Fruit fly (Drosophila melanogaster) whole organism, embryonic: ENCODE data around the gene Pcyt1.

Experiments used
- B-H1 ChIP-seq: fragments of 200-800 bp; sonication (Bioruptor generic); IDR thresholded peaks from 3 replicates; pipeline ENCODE4 v1.3.6; 2022; ENCODE audit warnings: missing biosample characterization, missing genetic modification characterization
- CG12219 ChIP-seq: fragments of 200-800 bp; sonication (Bioruptor generic); optimal IDR thresholded peaks from 3 replicates; lab custom pipeline; 2018; ENCODE audit warnings: missing biosample characterization, mild to moderate bottlenecking, missing genetic modification characterization
- CG12299 ChIP-seq: fragments of 200-800 bp; sonication (Bioruptor generic); optimal IDR thresholded peaks from 2 replicates; lab custom pipeline; 2018; ENCODE audit warnings: missing biosample characterization, mild to moderate bottlenecking, missing genetic modification characterization
- CG1233 ChIP-seq: fragments of 200-800 bp; sonication (Bioruptor generic); optimal IDR thresholded peaks from 4 replicates; lab custom pipeline; 2018; ENCODE audit warnings: missing biosample characterization, mild to moderate bottlenecking, missing genetic modification characterization
- CG12942 ChIP-seq: fragments of 200-800 bp; sonication (Bioruptor generic); optimal IDR thresholded peaks from 3 replicates; lab custom pipeline; 2016; ENCODE audit warnings: missing biosample characterization, missing genetic modification characterization
- CG14710 ChIP-seq: fragments of 200-800 bp; sonication (Bioruptor generic); optimal IDR thresholded peaks from 3 replicates; lab custom pipeline; 2019; ENCODE audit warnings: missing biosample characterization, mild to moderate bottlenecking, missing genetic modification characterization, moderate library complexity
- CG16863 ChIP-seq: fragments of 200-800 bp; sonication (Bioruptor generic); optimal IDR thresholded peaks from 3 replicates; lab custom pipeline; 2016; ENCODE audit warnings: missing biosample characterization, missing genetic modification characterization
- CG18011 ChIP-seq: fragments of 200-800 bp; sonication (Bioruptor generic); optimal IDR thresholded peaks from 2 replicates; lab custom pipeline; 2017; ENCODE audit warnings: missing biosample characterization, missing genetic modification characterization, mild to moderate bottlenecking, moderate library complexity, missing genotype
- CG3065 ChIP-seq: fragments of 200-800 bp; sonication (Bioruptor generic); optimal IDR thresholded peaks from 2 replicates; lab custom pipeline; 2016; ENCODE audit warnings: missing biosample characterization, missing genetic modification characterization
- CG4282 ChIP-seq: fragments of 200-800 bp; sonication (Bioruptor generic); optimal IDR thresholded peaks from 2 replicates; lab custom pipeline; 2016; ENCODE audit warnings: missing biosample characterization, missing genetic modification characterization
- CG43689 ChIP-seq: fragments of 200-800 bp; sonication (Bioruptor generic); IDR thresholded peaks from 2 replicates; pipeline ENCODE4 v1.3.6; 2022; ENCODE audit warnings: missing biosample characterization, missing genetic modification characterization
- CG4854 ChIP-seq: fragments of 200-800 bp; sonication (Bioruptor generic); optimal IDR thresholded peaks from 2 replicates; lab custom pipeline; 2016; ENCODE audit warnings: missing biosample characterization, missing genetic modification characterization, inconsistent platforms
- CG6254 ChIP-seq: fragments of 200-800 bp; sonication (Bioruptor generic); optimal IDR thresholded peaks from 3 replicates; lab custom pipeline; 2017; ENCODE audit warnings: mild to moderate bottlenecking, missing biosample characterization, missing genetic modification reagents, missing genetic modification characterization
- CG8281 ChIP-seq: fragments of 200-800 bp; sonication (Bioruptor generic); optimal IDR thresholded peaks from 2 replicates; lab custom pipeline; 2018; ENCODE audit warnings: missing biosample characterization, mild to moderate bottlenecking, missing genetic modification characterization, moderate library complexity
- CG9437 ChIP-seq: fragments of 200-800 bp; sonication (Bioruptor generic); optimal IDR thresholded peaks from 2 replicates; lab custom pipeline; 2018; ENCODE audit warnings: missing biosample characterization, mild to moderate bottlenecking, missing genetic modification characterization
- CG9797 ChIP-seq: fragments of 200-800 bp; sonication (Bioruptor generic); optimal IDR thresholded peaks from 3 replicates; lab custom pipeline; 2018; ENCODE audit warnings: missing biosample characterization, mild to moderate bottlenecking, missing genetic modification characterization
- CkIIα-i1 ChIP-seq: fragments of 200-800 bp; sonication (Bioruptor generic); IDR thresholded peaks from 2 replicates; pipeline ENCODE4 v1.3.6; 2022; ENCODE audit warnings: missing biosample characterization, missing genetic modification characterization
- Dbx ChIP-seq: fragments of 200-800 bp; sonication (Bioruptor generic); IDR thresholded peaks from 3 replicates; pipeline ENCODE4 v1.3.6; 2022; ENCODE audit warnings: missing biosample characterization, missing genetic modification characterization
- Ets65A ChIP-seq: fragments of 200-800 bp; sonication (Bioruptor generic); peaks from one replicate; lab custom pipeline; 2016; ENCODE audit warnings: missing biosample characterization, missing genetic modification characterization
- Med ChIP-seq: fragments of 200-800 bp; sonication (Bioruptor generic); peaks from one replicate; lab custom pipeline; 2016; ENCODE audit warnings: missing biosample characterization, missing genetic modification characterization, mild to moderate bottlenecking, inconsistent platforms, moderate library complexity
- Oaz ChIP-seq: fragments of 200-800 bp; sonication (Bioruptor generic); IDR thresholded peaks from 2 replicates; pipeline ENCODE4 v1.3.6; 2022; ENCODE audit warnings: missing biosample characterization, missing genetic modification characterization
- Optix ChIP-seq: fragments of 200-800 bp; sonication (Bioruptor generic); IDR thresholded peaks from 3 replicates; pipeline ENCODE4 v1.3.6; 2022; ENCODE audit warnings: missing biosample characterization, missing genetic modification characterization
- Rx ChIP-seq: fragments of 200-800 bp; sonication (Bioruptor generic); IDR thresholded peaks from 2 replicates; pipeline ENCODE4 v1.3.6; 2022; ENCODE audit warnings: missing biosample characterization, missing genetic modification characterization
- Scr ChIP-seq: fragments of 200-800 bp; sonication (Bioruptor generic); IDR thresholded peaks from 2 replicates; pipeline ENCODE4 v1.3.6; 2022; ENCODE audit warnings: missing biosample characterization, missing genetic modification characterization; ENCODE audit not compliant: partially characterized antibody
- Six4 ChIP-seq: fragments of 200-800 bp; sonication (Bioruptor generic); optimal IDR thresholded peaks from 2 replicates; lab custom pipeline; 2016; ENCODE audit warnings: missing biosample characterization, missing genetic modification characterization
- Taf1 ChIP-seq: fragments of 200-800 bp; sonication (Bioruptor generic); IDR thresholded peaks from 2 replicates; pipeline ENCODE4 v1.3.6; 2022; ENCODE audit warnings: missing biosample characterization, missing genetic modification characterization
- Xbp1 ChIP-seq: fragments of 200-800 bp; sonication (Bioruptor generic); optimal IDR thresholded peaks from 3 replicates; lab custom pipeline; 2016; ENCODE audit warnings: missing biosample characterization, mild to moderate bottlenecking, missing genetic modification characterization
- ab ChIP-seq: fragments of 200-800 bp; sonication (Bioruptor generic); optimal IDR thresholded peaks from 2 replicates; lab custom pipeline; 2016; ENCODE audit warnings: missing biosample characterization, missing genetic modification characterization
- ash1 ChIP-seq: fragments of 200-800 bp; sonication (Bioruptor generic); optimal IDR thresholded peaks from 2 replicates; lab custom pipeline; 2018; ENCODE audit warnings: missing biosample characterization, mild to moderate bottlenecking, missing genetic modification characterization
- chinmo ChIP-seq: fragments of 200-800 bp; sonication (Bioruptor generic); IDR thresholded peaks from 4 replicates; pipeline ENCODE4 v1.3.6; 2022; ENCODE audit warnings: missing biosample characterization, missing genetic modification characterization; ENCODE audit not compliant: partially characterized antibody
- corto ChIP-seq: fragments of 200-800 bp; sonication (Bioruptor generic); optimal IDR thresholded peaks from 2 replicates; lab custom pipeline; 2016; ENCODE audit warnings: missing biosample characterization, mild to moderate bottlenecking, missing genetic modification characterization, moderate library complexity
- dan ChIP-seq: fragments of 200-800 bp; sonication (Bioruptor generic); IDR thresholded peaks from 2 replicates; pipeline ENCODE4 v1.3.6; 2022; ENCODE audit warnings: missing biosample characterization, missing genetic modification characterization
- dmrt11E ChIP-seq: fragments of 200-800 bp; sonication (Bioruptor generic); optimal IDR thresholded peaks from 3 replicates; lab custom pipeline; 2018; ENCODE audit warnings: missing biosample characterization, mild to moderate bottlenecking, missing genetic modification characterization, moderate library complexity
- dmrt99B ChIP-seq: fragments of 200-800 bp; sonication (Bioruptor generic); optimal IDR thresholded peaks from 2 replicates; lab custom pipeline; 2018; ENCODE audit warnings: missing biosample characterization, mild to moderate bottlenecking, missing genetic modification characterization, moderate library complexity
- dpn ChIP-seq, 2 experiments: fragments of 200-800 bp; sonication (Bioruptor generic); optimal IDR thresholded peaks; 3 replicates each; lab custom pipeline; 2016; ENCODE audit warnings: missing biosample characterization in 2 of 2, missing genetic modification characterization in 2 of 2
- eve ChIP-seq, 2 experiments: fragments of >200 bp; optimal IDR thresholded peaks; 2 replicates each; lab custom pipeline; 2017; ENCODE audit warnings: missing biosample characterization in 2 of 2, missing genetic modification characterization in 2 of 2
- gem ChIP-seq: fragments of 200-800 bp; sonication (Bioruptor generic); optimal IDR thresholded peaks from 2 replicates; lab custom pipeline; 2019; ENCODE audit warnings: missing biosample characterization, mild to moderate bottlenecking, missing genetic modification characterization, moderate library complexity
- ind ChIP-seq: fragments of 200-800 bp; sonication (Bioruptor generic); optimal IDR thresholded peaks from 3 replicates; lab custom pipeline; 2016; ENCODE audit warnings: missing biosample characterization, missing genetic modification characterization
- kah ChIP-seq: fragments of 200-800 bp; sonication (Bioruptor generic); optimal IDR thresholded peaks from 2 replicates; lab custom pipeline; 2018; ENCODE audit warnings: missing biosample characterization, mild to moderate bottlenecking, missing genetic modification characterization
- lilli ChIP-seq: fragments of 200-800 bp; sonication (Bioruptor generic); optimal IDR thresholded peaks from 3 replicates; lab custom pipeline; 2016; ENCODE audit warnings: missing biosample characterization, missing genetic modification characterization
- org-1 ChIP-seq: fragments of 200-800 bp; sonication (Bioruptor generic); optimal IDR thresholded peaks from 2 replicates; lab custom pipeline; 2017; ENCODE audit warnings: missing biosample characterization, missing genetic modification characterization
- pb ChIP-seq: fragments of 200-800 bp; sonication (Bioruptor generic); optimal IDR thresholded peaks from 3 replicates; lab custom pipeline; 2016; ENCODE audit warnings: missing biosample characterization, missing genetic modification characterization
- pzg ChIP-seq: fragments of 200-800 bp; sonication (Bioruptor generic); optimal IDR thresholded peaks from 3 replicates; lab custom pipeline; 2018; ENCODE audit warnings: missing biosample characterization, mild to moderate bottlenecking, missing genetic modification characterization, moderate library complexity
- seq ChIP-seq: fragments of 200-800 bp; sonication (Bioruptor generic); IDR thresholded peaks from 2 replicates; pipeline ENCODE4 v1.3.6; 2022; ENCODE audit warnings: missing biosample characterization, missing genetic modification characterization
- shn ChIP-seq: fragments of 200-800 bp; sonication (Bioruptor generic); optimal IDR thresholded peaks from 3 replicates; lab custom pipeline; 2016; ENCODE audit warnings: missing biosample characterization, missing genetic modification characterization
- sim ChIP-seq: fragments of 200-800 bp; sonication (Bioruptor generic); IDR thresholded peaks from 2 replicates; pipeline ENCODE4 v1.3.6; 2022; ENCODE audit warnings: missing biosample characterization, missing genetic modification characterization
- tin ChIP-seq: fragments of 200-800 bp; sonication (Bioruptor generic); optimal IDR thresholded peaks from 3 replicates; lab custom pipeline; 2016; ENCODE audit warnings: missing biosample characterization, missing genetic modification characterization
- trh ChIP-seq: fragments of 200-800 bp; sonication (Bioruptor generic); optimal IDR thresholded peaks from 2 replicates; lab custom pipeline; 2016; ENCODE audit warnings: missing biosample characterization, missing genetic modification characterization
- twi ChIP-seq: fragments of 200-800 bp; optimal IDR thresholded peaks from 2 replicates; lab custom pipeline; 2019; ENCODE audit warnings: missing biosample characterization, mild to moderate bottlenecking, missing genetic modification characterization, moderate library complexity
- zfh1 ChIP-seq: fragments of 200-800 bp; sonication (Bioruptor generic); IDR thresholded peaks from 3 replicates; pipeline ENCODE4 v1.3.6; 2022; ENCODE audit warnings: missing biosample characterization, missing genetic modification characterization

Gene Pcyt1

dm6 chr3L:1515820-1516540, 29.9 kb upstream of the Pcyt1 start (continued):
- TF ChIP-seq CG4854: peak; percentile 22
- peak; percentile 73 for TF ChIP-seq CG9437 (GFP tag; lab: Kevin White, UChicago)
- TF ChIP-seq CG12219 (GFP tag; lab: Kevin White, UChicago): peak; percentile 68
- no peak for TF ChIP-seq pzg (GFP tag; lab: Kevin White, UChicago)
- no peak for TF ChIP-seq kah (GFP tag; lab: Kevin White, UChicago)
- TF ChIP-seq CG3065 (GFP tag; lab: Kevin White, UChicago): no peak
- peak; percentile 19 for TF ChIP-seq pb (GFP tag; lab: Kevin White, UChicago)
- no peak for TF ChIP-seq dan (GFP tag; lab: Robert Waterston, UW)
- TF ChIP-seq Scr: no peak
- peak; percentile 68 for TF ChIP-seq zfh1 (GFP tag; lab: Robert Waterston, UW)
- no peak for TF ChIP-seq CG4282 (GFP tag; lab: Kevin White, UChicago)
- 0 out of 2 replicates have a peak, but pooled peaks have one; percentile 45 for TF ChIP-seq seq
- peak; percentile 48; the same call in 1 of the 3 replicates for TF ChIP-seq Optix (GFP tag; lab: Robert Waterston, UW)
- 0 out of 2 replicates have a peak, but pooled peaks have one; percentile 6 for TF ChIP-seq sim
- TF ChIP-seq twi: peak; percentile 76
- TF ChIP-seq Ets65A (GFP tag; lab: Kevin White, UChicago): peak; percentile 95
- TF ChIP-seq chinmo (GFP tag; lab: Robert Waterston, UW): no peak
- TF ChIP-seq CG12299 (tag; lab: Kevin White, UChicago): peak; percentile 56
- peak; percentile 78 for TF ChIP-seq ind
- TF ChIP-seq CkIIα-i1 (GFP tag; lab: Robert Waterston, UW): no peak
- TF ChIP-seq CG16863 (GFP tag; lab: Kevin White, UChicago): peak; percentile 70
- TF ChIP-seq Taf1 (GFP tag; lab: Robert Waterston, UW): no peak
- no peak for TF ChIP-seq Oaz (GFP tag; lab: Robert Waterston, UW)
- peak; percentile 70 for TF ChIP-seq CG6254 (GFP tag; lab: Kevin White, UChicago)
- TF ChIP-seq CG14710: peak; percentile 67
- TF ChIP-seq gem (tag; lab: Kevin White, UChicago): peak; percentile 82
- TF ChIP-seq Six4 (GFP tag; lab: Kevin White, UChicago): peak; percentile 68
- no peak for TF ChIP-seq Dbx (GFP tag; lab: Robert Waterston, UW)
- TF ChIP-seq CG9797 (GFP tag; lab: Kevin White, UChicago): peak; percentile 8
- no peak for TF ChIP-seq ash1 (GFP tag; lab: Kevin White, UChicago)
- TF ChIP-seq tin (GFP tag; lab: Kevin White, UChicago): peak; percentile 78
- TF ChIP-seq CG8281: peak; percentile 45
- peak; percentile 70 for TF ChIP-seq Xbp1 (GFP tag; lab: Kevin White, UChicago)
- TF ChIP-seq corto (GFP tag; lab: Kevin White, UChicago): no peak
- TF ChIP-seq lilli (GFP tag; lab: Kevin White, UChicago): peak; percentile 79
- TF ChIP-seq eve (GFP tag; optimal IDR thresholded peaks at IDR 0.05; lab: Kevin White, UChicago): no peak
- peak; percentile 71 for TF ChIP-seq CG1233 (GFP tag; lab: Kevin White, UChicago)
- peak; percentile 84 for TF ChIP-seq dmrt99B
- no peak for TF ChIP-seq CG18011 (GFP tag; lab: Kevin White, UChicago)
- peak; percentile 60 to 77 for TF ChIP-seq dpn (GFP tag; optimal IDR thresholded peaks at IDR 0.05; lab: Kevin White, UChicago)
- TF ChIP-seq B-H1 (GFP tag; lab: Robert Waterston, UW): peak; percentile 35; the same call in 2 of the 3 replicates
- TF ChIP-seq Rx (GFP tag; lab: Robert Waterston, UW): peak; percentile 39; the same call in 1 of the 2 replicates
- TF ChIP-seq dmrt11E (tag; lab: Kevin White, UChicago): peak; percentile 78
- peak; percentile 76 for TF ChIP-seq org-1
- peak; percentile 54 for TF ChIP-seq trh (GFP tag; lab: Kevin White, UChicago)
- TF ChIP-seq Med (GFP tag; lab: Kevin White, UChicago): peak; percentile 93
- TF ChIP-seq CG43689 (GFP tag; lab: Robert Waterston, UW): 0 out of 2 replicates have a peak, but pooled peaks have one; percentile 19
- TF ChIP-seq shn (GFP tag; lab: Kevin White, UChicago): peak; percentile 71
- TF ChIP-seq ab (GFP tag; lab: Kevin White, UChicago): no peak
- peak; percentile 62 for TF ChIP-seq CG12942 (GFP tag; lab: Kevin White, UChicago)
